Worm (Caenorhabditis elegans): ENCODE results near the gene chil-7.

The chil-7 gene

DNA sequence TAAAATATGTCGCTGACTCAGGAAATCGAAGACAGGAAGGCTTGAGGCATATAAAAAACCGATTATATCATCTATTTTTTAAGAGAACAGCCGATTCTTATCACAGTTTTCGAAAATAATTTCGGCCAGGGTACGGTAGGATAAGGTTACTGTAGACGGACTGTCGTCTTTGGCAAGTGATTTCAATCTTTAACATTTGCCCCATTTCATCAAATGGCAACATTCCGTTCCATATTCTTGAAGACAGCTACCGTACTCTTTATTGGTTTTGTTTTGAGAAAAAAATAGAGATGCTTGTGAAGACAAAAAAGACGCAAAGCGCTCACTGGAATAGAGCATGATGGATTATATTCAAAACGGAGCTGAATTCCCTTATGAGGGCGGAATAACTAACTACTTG, 27.8 kb upstream of the chil-7 start:
- TF ChIP-seq aly-1 (tag; optimal IDR thresholded peaks at IDR 0.05) = no peak
- TF ChIP-seq hnd-1 (tag; optimal IDR thresholded peaks at IDR 0.05) = no peak
- no peak for TF ChIP-seq tra-4 (tag; optimal IDR thresholded peaks at IDR 0.05)
- no peak for TF ChIP-seq scrt-1 (GFP tag; IDR thresholded peaks at IDR 0.05)
- no peak for TF ChIP-seq ceh-13 (GFP tag; optimal IDR thresholded peaks at IDR 0.05)
- no peak for TF ChIP-seq tbx-11 (GFP tag; IDR thresholded peaks at IDR 0.05)
- TF ChIP-seq F13C5.2 (tag; optimal IDR thresholded peaks at IDR 0.05) = no peak
- no peak for TF ChIP-seq ceh-36 (tag; optimal IDR thresholded peaks at IDR 0.05)
- TF ChIP-seq ama-1 (optimal IDR thresholded peaks at IDR 0.05) = no peak

DNA sequence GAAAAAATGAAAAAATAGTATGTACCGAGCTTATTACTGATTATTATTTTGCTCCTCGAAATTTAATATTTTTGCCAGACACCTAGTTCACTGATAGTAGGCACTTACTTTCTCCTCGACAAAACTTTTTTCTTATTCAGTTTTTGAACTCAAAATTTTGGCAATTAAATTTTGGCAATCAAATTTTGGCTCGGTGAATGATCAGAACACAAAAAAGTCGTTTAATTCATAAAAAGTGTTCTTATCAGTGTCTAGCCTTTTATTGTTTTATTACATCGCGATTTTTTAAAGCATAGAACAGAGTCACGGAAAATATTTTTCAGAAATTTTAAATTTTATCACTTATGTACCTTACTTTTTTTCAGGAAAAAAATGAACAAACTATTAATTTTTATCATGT, 24.2 kb upstream of the chil-7 start:
- TF ChIP-seq pes-1 (GFP tag; IDR thresholded peaks at IDR 0.05) (no peak), tbx-37 (GFP tag; conservative IDR thresholded peaks at IDR 0.05) (no peak), ceh-36 (tag; optimal IDR thresholded peaks at IDR 0.05) (no peak), ets-7 (tag; optimal IDR thresholded peaks at IDR 0.05) (no peak), B0310.2 (tag; optimal IDR thresholded peaks at IDR 0.05) (no peak), hmbx-1 (tag; optimal IDR thresholded peaks at IDR 0.05) (no peak), scrt-1 (GFP tag; IDR thresholded peaks at IDR 0.05) (no peak), flt-1 (GFP tag; IDR thresholded peaks at IDR 0.05) (no peak), ama-1 (optimal IDR thresholded peaks at IDR 0.05) (no peak), tra-4 (tag; optimal IDR thresholded peaks at IDR 0.05) (no peak), hnd-1 (tag; optimal IDR thresholded peaks at IDR 0.05) (no peak)

DNA sequence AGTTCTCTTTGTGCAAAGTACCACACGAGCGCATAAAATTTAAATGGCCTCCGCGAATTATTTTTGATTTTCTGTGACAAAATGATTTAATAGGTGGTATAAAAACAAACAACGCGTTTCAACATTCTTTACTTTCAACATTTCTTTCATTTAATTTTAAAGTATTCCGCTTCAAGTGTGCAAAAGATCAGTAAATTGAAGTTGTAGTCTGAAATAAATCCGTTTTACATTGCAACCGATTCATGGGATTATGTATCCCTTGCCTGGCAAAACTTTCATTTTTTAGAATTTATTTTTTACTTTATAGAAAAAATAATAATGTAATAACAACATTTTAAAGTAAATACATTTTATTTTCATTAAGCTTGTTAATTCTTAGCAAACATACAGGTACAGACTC, 23.5 kb upstream of the chil-7 start, which contains the start of gene F26C11.1:
Gene F26C11.1, plus strand, starts transcription at position 301 of the 400 bp plus-strand sequence.
- TF ChIP-seq tbx-37 (GFP tag; conservative IDR thresholded peaks at IDR 0.05) (no peak), B0310.2 (tag; optimal IDR thresholded peaks at IDR 0.05) (no peak), scrt-1 (GFP tag; IDR thresholded peaks at IDR 0.05) (no peak), ama-1 (optimal IDR thresholded peaks at IDR 0.05) (no peak), hnd-1 (tag; optimal IDR thresholded peaks at IDR 0.05) (no peak), flt-1 (GFP tag; IDR thresholded peaks at IDR 0.05) (no peak), sea-1 (GFP tag; conservative IDR thresholded peaks at IDR 0.05) (no peak), tbx-11 (GFP tag; IDR thresholded peaks at IDR 0.05) (no peak), hmbx-1 (tag; optimal IDR thresholded peaks at IDR 0.05) (no peak)

DNA sequence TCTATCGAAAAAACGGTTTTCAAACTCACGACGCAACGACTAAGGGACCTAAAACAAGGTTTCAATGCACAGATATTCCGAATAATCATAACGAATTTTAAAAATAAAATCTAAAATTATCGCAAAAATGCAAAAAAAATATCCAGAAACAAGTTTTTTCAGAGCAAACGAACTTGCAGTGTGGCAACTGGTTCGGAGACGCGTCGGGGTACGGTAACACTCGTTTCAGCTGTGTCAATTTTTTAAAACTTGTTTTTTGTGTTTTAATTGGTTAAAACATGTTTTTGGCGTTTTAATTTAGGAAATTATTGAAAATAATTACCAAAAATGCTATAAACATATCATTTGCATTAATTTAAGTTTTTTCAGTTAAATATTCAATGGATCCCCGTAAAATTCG, 21.4 kb upstream of the chil-7 start, which contains the start of gene C08H9.16:
Gene C08H9.16, plus strand, starts transcription at position 370 of the 400 bp plus-strand sequence.
- TF ChIP-seq ceh-13 (GFP tag; optimal IDR thresholded peaks at IDR 0.05) (no peak), B0310.2 (tag; optimal IDR thresholded peaks at IDR 0.05) (no peak), hmg-4 (GFP tag; optimal IDR thresholded peaks at IDR 0.05) (no peak), ceh-36 (tag; optimal IDR thresholded peaks at IDR 0.05) (no peak), sea-1 (GFP tag; conservative IDR thresholded peaks at IDR 0.05) (no peak), hmbx-1 (tag; optimal IDR thresholded peaks at IDR 0.05) (no peak), hnd-1 (tag; optimal IDR thresholded peaks at IDR 0.05) (no peak), F13C5.2 (tag; optimal IDR thresholded peaks at IDR 0.05) (no peak), ets-7 (tag; optimal IDR thresholded peaks at IDR 0.05) (no peak), ama-1 (optimal IDR thresholded peaks at IDR 0.05) (no peak), pes-1 (GFP tag; IDR thresholded peaks at IDR 0.05) (no peak), tbx-11 (GFP tag; IDR thresholded peaks at IDR 0.05) (no peak), tbx-37 (GFP tag; conservative IDR thresholded peaks at IDR 0.05) (no peak), tra-4 (tag; optimal IDR thresholded peaks at IDR 0.05) (no peak), aly-1 (tag; optimal IDR thresholded peaks at IDR 0.05) (no peak)

DNA sequence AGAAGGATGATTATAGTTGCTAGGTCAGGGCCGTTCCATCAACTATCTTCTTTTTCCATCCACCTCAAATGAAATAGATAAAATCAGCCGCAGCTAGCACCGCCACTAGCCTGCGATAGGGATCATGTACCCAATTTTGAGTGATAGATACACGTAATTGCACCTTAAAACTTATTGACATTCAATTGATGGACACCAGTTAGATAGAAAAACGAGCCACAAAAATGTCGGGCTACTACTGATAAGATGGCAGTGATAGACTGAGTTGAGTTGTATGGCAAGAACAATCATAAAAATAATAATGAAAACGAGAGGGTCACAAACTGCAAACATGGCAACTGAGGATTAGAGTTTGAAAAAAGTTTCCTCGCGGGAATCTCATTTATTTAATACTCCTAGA, 20.9 kb upstream of the chil-7 start:
- TF ChIP-seq ama-1 (optimal IDR thresholded peaks at IDR 0.05) (no peak), scrt-1 (GFP tag; IDR thresholded peaks at IDR 0.05) (no peak), ceh-13 (GFP tag; optimal IDR thresholded peaks at IDR 0.05) (no peak), aly-1 (tag; optimal IDR thresholded peaks at IDR 0.05) (no peak), ceh-36 (tag; optimal IDR thresholded peaks at IDR 0.05) (no peak), tbx-37 (GFP tag; conservative IDR thresholded peaks at IDR 0.05) (no peak)

DNA sequence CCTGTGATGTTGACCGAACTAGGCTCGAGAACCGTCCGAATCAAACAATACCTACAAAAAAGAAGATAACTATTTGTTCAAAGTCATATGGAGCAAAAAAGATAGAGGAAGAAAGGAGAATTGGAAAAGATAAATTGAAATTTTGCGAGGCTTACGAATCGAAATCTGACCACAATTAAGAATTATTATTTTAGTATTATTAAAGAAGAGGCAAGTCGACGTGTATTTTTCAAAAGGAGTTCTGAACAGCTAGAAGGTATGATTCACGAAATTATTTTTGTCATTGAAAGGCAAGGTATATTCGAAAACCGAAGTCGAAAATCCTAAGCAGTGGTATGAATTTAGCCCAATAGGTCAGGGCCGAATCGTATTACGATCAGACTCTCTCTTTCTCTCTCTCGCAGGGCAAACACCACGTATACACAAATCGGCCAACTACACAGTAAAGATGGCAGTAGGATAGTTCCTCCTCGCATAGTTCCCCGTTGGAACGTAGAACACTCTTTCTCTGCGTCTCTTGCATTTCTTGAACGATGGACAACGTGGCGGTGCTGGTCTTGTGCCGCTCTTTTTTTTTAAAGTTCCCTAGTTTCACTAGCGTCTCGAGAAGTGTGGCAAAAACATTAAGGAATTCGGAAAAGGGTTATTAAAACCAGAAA, 20.2 kb upstream of the chil-7 start, which contains the start of gene vgln-1:
Gene vgln-1, minus strand, starts transcription at position 51 of the 659 bp plus-strand sequence.
- TF ChIP-seq B0310.2 (tag; optimal IDR thresholded peaks at IDR 0.05) = no peak
- TF ChIP-seq tbx-37 (GFP tag; conservative IDR thresholded peaks at IDR 0.05) = no peak
- TF ChIP-seq ceh-36 (tag; optimal IDR thresholded peaks at IDR 0.05) = no peak
- no peak for TF ChIP-seq hmg-4 (GFP tag; optimal IDR thresholded peaks at IDR 0.05)
- TF ChIP-seq sea-1 (GFP tag; conservative IDR thresholded peaks at IDR 0.05) = no peak
- TF ChIP-seq ets-7 (tag; optimal IDR thresholded peaks at IDR 0.05) = no peak
- no peak; the same call in 1 of the 2 replicates for TF ChIP-seq pes-1 (GFP tag; IDR thresholded peaks at IDR 0.05)
- no peak for TF ChIP-seq ama-1 (optimal IDR thresholded peaks at IDR 0.05)
- TF ChIP-seq ceh-13 (GFP tag; optimal IDR thresholded peaks at IDR 0.05) = no peak
- TF ChIP-seq tbx-11 (GFP tag; IDR thresholded peaks at IDR 0.05) = no peak
- no peak for TF ChIP-seq F13C5.2 (tag; optimal IDR thresholded peaks at IDR 0.05)
- no peak for TF ChIP-seq scrt-1 (GFP tag; IDR thresholded peaks at IDR 0.05)
- TF ChIP-seq tra-4 (tag; optimal IDR thresholded peaks at IDR 0.05) = no peak
- TF ChIP-seq hnd-1 (tag; optimal IDR thresholded peaks at IDR 0.05) = no peak
- TF ChIP-seq flt-1 (GFP tag; IDR thresholded peaks at IDR 0.05) = no peak
- TF ChIP-seq aly-1 (tag; optimal IDR thresholded peaks at IDR 0.05) = no peak
- TF ChIP-seq hmbx-1 (tag; optimal IDR thresholded peaks at IDR 0.05) = no peak

DNA sequence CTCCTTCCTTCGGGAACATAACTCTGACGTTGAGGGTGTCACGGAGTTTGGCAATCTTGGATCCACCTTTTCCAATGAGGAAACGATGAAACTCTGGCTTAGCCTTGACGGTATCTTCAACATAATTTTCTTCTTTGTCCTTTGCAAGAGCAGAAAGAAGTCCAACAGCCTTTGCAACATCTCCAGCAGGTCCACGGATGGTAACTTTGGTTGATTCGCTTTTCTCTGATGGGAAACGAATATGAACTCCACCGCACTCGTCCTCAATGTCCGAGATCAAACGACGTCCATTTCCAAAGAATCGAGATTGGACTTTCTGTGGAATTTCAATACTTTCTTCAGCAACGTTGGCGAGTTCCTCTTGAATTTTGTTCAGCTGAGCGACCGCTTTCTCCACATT, 17.6 kb upstream of the chil-7 start:
- TF ChIP-seq hmg-4 (GFP tag; optimal IDR thresholded peaks at IDR 0.05) = no peak
- no peak for TF ChIP-seq ceh-36 (tag; optimal IDR thresholded peaks at IDR 0.05)
- no peak for TF ChIP-seq B0310.2 (tag; optimal IDR thresholded peaks at IDR 0.05)
- TF ChIP-seq aly-1 (tag; optimal IDR thresholded peaks at IDR 0.05) = no peak
- TF ChIP-seq sea-1 (GFP tag; conservative IDR thresholded peaks at IDR 0.05) = no peak
- TF ChIP-seq F13C5.2 (tag; optimal IDR thresholded peaks at IDR 0.05) = no peak
- TF ChIP-seq tbx-37 (GFP tag; conservative IDR thresholded peaks at IDR 0.05) = no peak
- TF ChIP-seq tbx-11 (GFP tag; IDR thresholded peaks at IDR 0.05) = no peak
- no peak for TF ChIP-seq ceh-13 (GFP tag; optimal IDR thresholded peaks at IDR 0.05)
- no peak for TF ChIP-seq flt-1 (GFP tag; IDR thresholded peaks at IDR 0.05)
- TF ChIP-seq ama-1 (optimal IDR thresholded peaks at IDR 0.05) = no peak

All from whole organism, early embryonic.